Worm (Caenorhabditis elegans) whole organism, L1 larva: Measurements from ENCODE around the gene Y42G9A.1.

Experiments used
- fos-1 ChIP-seq: fragments of 150-350 bp; optimal IDR thresholded peaks from 2 replicates; lab custom pipeline; 2014; ENCODE audit warnings: missing biosample characterization, missing genetic modification characterization
- nhr-28 ChIP-seq: fragments of 150-350 bp; optimal IDR thresholded peaks from 2 replicates; lab custom pipeline; 2014; ENCODE audit warnings: missing biosample characterization, missing genetic modification characterization
- unc-30 ChIP-seq: sonication (generic microtip); optimal IDR thresholded peaks from 2 replicates; lab custom pipeline; 2017; ENCODE audit warnings: missing biosample characterization, missing genetic modification characterization
- zag-1 ChIP-seq: fragments of 150-350 bp; optimal IDR thresholded peaks from 2 replicates; lab custom pipeline; 2014; ENCODE audit warnings: missing biosample characterization, missing genetic modification characterization

DNA sequence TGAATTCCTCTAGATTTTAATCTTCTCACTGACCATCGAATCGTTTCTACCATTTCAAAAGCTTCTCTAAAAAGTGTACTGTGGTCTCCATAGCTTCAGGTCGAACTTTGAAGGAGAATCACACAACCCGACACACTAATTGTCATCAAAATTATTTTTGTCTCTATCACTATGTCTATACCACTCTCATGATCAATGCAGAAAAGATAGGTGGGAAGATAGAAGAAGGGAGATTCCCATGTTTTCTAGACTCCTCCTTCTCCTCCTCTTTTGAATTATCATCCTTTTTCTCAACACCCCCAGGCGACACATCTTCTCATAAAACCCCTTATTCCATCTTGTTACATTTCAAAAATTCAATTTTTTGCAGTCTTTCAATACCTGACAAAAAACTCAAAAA, 3.9 kb upstream of the Y42G9A.1 start, which contains the start of gene Y42G9A.3:
- TF ChIP-seq zag-1 (no peak), nhr-28 (tag; lab: Kevin White, UChicago) (no peak), unc-30 (tag; lab: Kevin White, UChicago) (no peak), fos-1 (tag; lab: Kevin White, UChicago) (no peak)
